Worm (Caenorhabditis elegans) whole organism, young adult: ENCODE results near the gene tmem-135.

Experiments
- F37B4.10 ChIP-seq: fragments of 200-800 bp; sonication (Bioruptor generic); IDR thresholded peaks from 2 replicates; pipeline ENCODE4 v1.3.6; 2022; ENCODE audit warnings: missing genetic modification characterization, missing compliant biosample characterization
- F57A8.1 ChIP-seq: fragments of 200-800 bp; sonication (Bioruptor generic); optimal IDR thresholded peaks from 2 replicates; lab custom pipeline; 2018; ENCODE audit warnings: mild to moderate bottlenecking, missing genetic modification characterization, moderate library complexity, missing compliant biosample characterization
- Y79H2A.3 ChIP-seq: fragments of 200-800 bp; sonication (Bioruptor generic); conservative IDR thresholded peaks from 2 replicates; pipeline ENCODE4 v1.3.6; 2022; ENCODE audit warnings: missing genetic modification reagents, missing genetic modification characterization, missing compliant biosample characterization
- ccch-3 ChIP-seq: fragments of 200-800 bp; sonication (Bioruptor generic); optimal IDR thresholded peaks from 2 replicates; lab custom pipeline; 2018; ENCODE audit warnings: mild to moderate bottlenecking, missing genetic modification characterization, missing compliant biosample characterization
- ceh-79 ChIP-seq: sonication (generic microtip); optimal IDR thresholded peaks from 2 replicates; lab custom pipeline; 2017; ENCODE audit warnings: mild to moderate bottlenecking, missing genetic modification characterization, missing compliant biosample characterization
- lsl-1 ChIP-seq: fragments of 200-800 bp; sonication (Bioruptor generic); optimal IDR thresholded peaks from 2 replicates; lab custom pipeline; 2018; ENCODE audit warnings: mild to moderate bottlenecking, missing genetic modification characterization, moderate library complexity, missing compliant biosample characterization
- nhr-27 ChIP-seq: fragments of 200-800 bp; sonication (Bioruptor generic); optimal IDR thresholded peaks from 2 replicates; lab custom pipeline; 2018; ENCODE audit warnings: mild to moderate bottlenecking, missing genetic modification characterization, moderate library complexity, missing compliant biosample characterization
- repo-1 ChIP-seq: sonication (generic microtip); optimal IDR thresholded peaks from 2 replicates; lab custom pipeline; 2017; ENCODE audit warnings: mild to moderate bottlenecking, missing genetic modification characterization, missing compliant biosample characterization
- sea-2 ChIP-seq: fragments of 200-800 bp; sonication (Bioruptor generic); IDR thresholded peaks from 2 replicates; pipeline ENCODE4 v1.3.6; 2022; ENCODE audit warnings: missing genetic modification characterization, missing compliant biosample characterization
- snpc-3.4 ChIP-seq: sonication (generic microtip); optimal IDR thresholded peaks from 2 replicates; lab custom pipeline; 2017; ENCODE audit warnings: missing genetic modification characterization, mild to moderate bottlenecking, missing compliant biosample characterization, antibody characterized with exemption, moderate library complexity, missing genotype, missing genetic modification reagents
- snpc-4 ChIP-seq, 5 experiments: fragments of 150-350 bp in 1 of 5; sonication (generic microtip) in 4 of 5; optimal IDR thresholded peaks; 2 replicates each; lab custom pipeline; 2014 to 2018; ENCODE audit warnings: missing genetic modification characterization in 5 of 5, missing biosample characterization in 3 of 5, antibody characterized with exemption in 2 of 5, mild to moderate bottlenecking in 2 of 5, missing compliant biosample characterization in 2 of 5, missing genotype in 2 of 5, moderate library complexity in 2 of 5, missing genetic modification reagents in 1 of 5
- tbx-9 ChIP-seq: sonication (generic microtip); optimal IDR thresholded peaks from 2 replicates; lab custom pipeline; 2016; ENCODE audit warnings: borderline replicate concordance, missing genetic modification characterization, inconsistent platforms, missing compliant biosample characterization
- ztf-3 ChIP-seq: fragments of 200-800 bp; sonication (Bioruptor generic); optimal IDR thresholded peaks from 2 replicates; lab custom pipeline; 2018; ENCODE audit warnings: mild to moderate bottlenecking, missing genetic modification characterization, missing compliant biosample characterization

ce11 chrX:4706755-4707226 is 33.3 kb downstream of the tmem-135 start, which contains the start of gene dhhc-10:
- TF ChIP-seq F37B4.10 (GFP tag; lab: Robert Waterston, UW) (no peak), F57A8.1 (GFP tag; lab: Kevin White, UChicago) (no peak), snpc-3.4 (tag; lab: Kevin White, UChicago) (no peak), ccch-3 (no peak), lsl-1 (GFP tag; lab: Kevin White, UChicago) (no peak), repo-1 (tag; lab: Kevin White, UChicago) (no peak), sea-2 (GFP tag; lab: Robert Waterston, UW) (no peak), snpc-4 (GFP tag; optimal IDR thresholded peaks at IDR 0.05; lab: Kevin White, UChicago) (no peak), snpc-4 (tag; optimal IDR thresholded peaks at IDR 0.05; lab: Kevin White, UChicago) (peak in 2 of 4 experiments; percentile 2 to 8), ztf-3 (GFP tag; lab: Kevin White, UChicago) (no peak), tbx-9 (tag; lab: Kevin White, UChicago) (no peak), nhr-27 (tag; lab: Kevin White, UChicago) (no peak), ceh-79 (no peak), Y79H2A.3 (no peak)
